Worm (Caenorhabditis elegans) whole organism, L4/young adult: ENCODE data around the gene F37C4.6.

Source experiments
- W03F9.2 ChIP-seq: fragments of 150-350 bp; optimal IDR thresholded peaks from 2 replicates; lab custom pipeline; 2014; ENCODE audit warnings: missing biosample characterization, missing genetic modification characterization
- dao-5 ChIP-seq: sonication (generic microtip); optimal IDR thresholded peaks from 2 replicates; lab custom pipeline; 2016; ENCODE audit warnings: missing genotype, missing genetic modification characterization, moderate library complexity, missing compliant biosample characterization

ce11 chrIV:3844004-3844403 lies 34.1 kb downstream of the F37C4.6 start:
- TF ChIP-seq W03F9.2 (no peak), dao-5 (tag; lab: Kevin White, UChicago) (no peak)
